Worm (Caenorhabditis elegans): ENCODE results near the gene bath-15.

Gene bath-15

DNA sequence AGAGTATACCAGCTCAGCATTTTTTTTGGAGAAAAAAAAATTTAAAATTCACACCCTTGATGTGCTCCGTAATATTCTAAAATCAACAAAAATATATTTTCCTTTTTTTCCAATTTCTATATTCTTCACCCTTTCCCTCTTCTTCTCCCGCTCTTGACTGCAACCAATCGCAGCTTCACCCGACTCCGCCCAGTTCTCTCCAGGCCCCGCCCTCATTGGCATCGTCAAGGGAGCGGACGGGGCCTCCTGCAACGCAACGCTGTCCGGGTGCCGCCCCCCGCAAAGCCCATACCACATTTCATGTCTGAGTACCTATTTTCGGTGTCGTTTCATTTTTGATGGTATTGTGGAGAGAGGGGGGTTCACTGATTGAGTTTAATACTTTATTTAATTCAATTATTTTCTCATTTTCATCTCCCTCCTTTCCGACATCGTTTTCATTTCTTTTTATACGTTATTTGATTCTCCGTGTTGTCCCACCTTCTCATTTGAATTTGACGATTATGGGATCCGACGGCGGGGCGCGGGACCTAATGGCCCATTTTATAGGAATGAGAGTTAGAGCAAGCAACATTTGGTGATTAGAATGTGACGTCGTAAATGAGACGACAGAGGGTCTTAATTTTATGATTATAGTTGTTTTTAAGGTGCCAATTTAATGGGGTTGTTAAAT lies 36.5 kb upstream of the bath-15 start:
- TF ChIP-seq ceh-14 (tag; optimal IDR thresholded peaks at IDR 0.05) (peak; percentile 34), nfya-1 (tag; optimal IDR thresholded peaks at IDR 0.05) (peak; percentile 98), K09A11.1 (tag; optimal IDR thresholded peaks at IDR 0.05; ENCODE audit: insufficient read depth) (no peak), ref-2 (tag; optimal IDR thresholded peaks at IDR 0.05) (peak; percentile 49), unc-42 (tag; optimal IDR thresholded peaks at IDR 0.05) (peak; percentile 23)

DNA sequence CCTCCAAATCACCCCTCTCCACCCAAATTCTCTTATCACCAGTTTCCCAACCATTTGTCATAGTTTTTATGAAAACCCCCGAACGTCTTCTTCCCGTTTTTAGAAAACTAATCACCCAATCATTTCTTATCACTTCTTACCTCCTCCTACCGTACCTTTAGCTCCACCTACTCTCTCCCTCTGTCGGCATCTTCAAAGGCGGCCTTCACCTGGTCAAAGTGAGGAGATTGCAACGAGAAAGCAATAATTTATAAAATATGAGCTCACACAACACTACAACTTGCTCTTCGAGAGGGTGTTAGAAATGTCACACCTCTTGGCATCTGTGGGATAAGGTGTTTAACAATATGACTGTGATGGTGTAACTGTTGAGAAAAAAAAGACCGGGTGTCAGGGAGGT lies 33.2 kb upstream of the bath-15 start:
- no peak for TF ChIP-seq che-1 (tag; optimal IDR thresholded peaks at IDR 0.05)
- no peak for TF ChIP-seq pha-4 (tag; optimal IDR thresholded peaks at IDR 0.05)
- TF ChIP-seq ceh-2 (tag; optimal IDR thresholded peaks at IDR 0.05), result no peak
- TF ChIP-seq fkh-6 (tag; optimal IDR thresholded peaks at IDR 0.05), result no peak
- no peak for TF ChIP-seq ets-4 (tag; optimal IDR thresholded peaks at IDR 0.05)
- no peak for TF ChIP-seq C38D4.7 (GFP tag; optimal IDR thresholded peaks at IDR 0.05)
- no peak for TF ChIP-seq tbx-7 (tag; optimal IDR thresholded peaks at IDR 0.05)
- no peak for TF ChIP-seq fax-1 (tag; optimal IDR thresholded peaks at IDR 0.05)
- no peak for TF ChIP-seq ceh-31 (tag; optimal IDR thresholded peaks at IDR 0.05)
- no peak for TF ChIP-seq lim-6 (tag; optimal IDR thresholded peaks at IDR 0.05)
- no peak for TF ChIP-seq ceh-6 (GFP tag; optimal IDR thresholded peaks at IDR 0.05)
- TF ChIP-seq sdc-2 (tag; optimal IDR thresholded peaks at IDR 0.05), result no peak
- no peak for TF ChIP-seq hlh-15 (tag; optimal IDR thresholded peaks at IDR 0.05)
- no peak for TF ChIP-seq ceh-24 (tag; optimal IDR thresholded peaks at IDR 0.05)
- no peak for TF ChIP-seq lin-11 (tag; optimal IDR thresholded peaks at IDR 0.05)
- TF ChIP-seq madf-2 (tag; optimal IDR thresholded peaks at IDR 0.05), result no peak
- TF ChIP-seq hlh-8 (tag; optimal IDR thresholded peaks at IDR 0.05), result no peak
- TF ChIP-seq unc-42 (tag; optimal IDR thresholded peaks at IDR 0.05), result no peak
- TF ChIP-seq zip-5 (tag; optimal IDR thresholded peaks at IDR 0.05), result no peak
- TF ChIP-seq ceh-19 (GFP tag; optimal IDR thresholded peaks at IDR 0.05), result no peak

DNA sequence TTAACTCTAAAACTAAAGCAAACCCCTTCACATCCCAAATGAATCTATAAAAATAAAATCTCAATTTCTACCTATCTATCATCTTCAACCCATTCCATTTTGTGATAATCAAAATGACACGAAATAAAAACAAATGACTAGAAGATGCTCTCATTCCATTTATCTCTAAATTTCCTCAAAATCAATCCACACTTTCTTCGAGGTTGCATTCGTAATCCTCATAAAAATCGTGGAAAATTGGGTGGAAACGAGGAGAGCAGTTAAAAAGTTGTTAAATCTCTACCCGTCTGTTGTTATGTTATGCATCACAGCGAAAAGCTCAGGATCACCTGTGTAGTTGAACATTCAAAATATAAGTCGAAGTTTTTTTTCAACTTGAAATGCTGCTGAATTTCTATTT lies 31.1 kb upstream of the bath-15 start:
- TF ChIP-seq T23F11.4 (GFP tag; optimal IDR thresholded peaks at IDR 0.05) (no peak), K02D7.2 (tag; optimal IDR thresholded peaks at IDR 0.05) (no peak), hlh-13 (GFP tag; optimal IDR thresholded peaks at IDR 0.05) (no peak), sox-2 (GFP tag; IDR thresholded peaks at IDR 0.05) (no peak), ceh-34 (tag; optimal IDR thresholded peaks at IDR 0.05) (no peak), fkh-6 (tag; optimal IDR thresholded peaks at IDR 0.05) (no peak), ref-2 (tag; optimal IDR thresholded peaks at IDR 0.05) (no peak), pqm-1 (tag; optimal IDR thresholded peaks at IDR 0.05) (no peak), dmd-4 (tag; optimal IDR thresholded peaks at IDR 0.05; ENCODE audit: borderline replicate concordance) (no peak), ceh-30 (tag; optimal IDR thresholded peaks at IDR 0.05) (no peak)

DNA sequence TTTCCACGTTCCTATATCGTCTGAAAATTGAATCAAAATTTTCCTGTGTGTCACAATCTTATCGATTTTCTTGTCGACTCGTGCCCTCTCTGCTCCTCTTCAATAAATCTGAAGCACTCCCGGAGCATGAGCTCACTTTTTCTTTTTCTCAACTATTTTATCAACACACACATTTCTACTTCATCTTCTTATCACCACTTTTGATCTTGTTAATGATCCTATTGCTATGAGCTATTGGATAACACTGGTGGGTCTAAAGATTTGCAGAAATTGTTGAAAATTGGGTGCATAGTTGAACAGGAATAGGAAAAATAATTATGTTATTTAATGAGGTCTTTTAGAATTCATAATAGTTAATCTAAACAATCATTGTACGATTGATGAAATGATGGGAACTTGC lies 29.4 kb upstream of the bath-15 start:
- TF ChIP-seq ets-4 (tag; optimal IDR thresholded peaks at IDR 0.05) (no peak), unc-86 (tag; optimal IDR thresholded peaks at IDR 0.05) (no peak), unc-42 (tag; optimal IDR thresholded peaks at IDR 0.05) (no peak), elt-2 (tag; optimal IDR thresholded peaks at IDR 0.05) (no peak), ceh-9 (tag; optimal IDR thresholded peaks at IDR 0.05) (no peak), ceh-14 (tag; optimal IDR thresholded peaks at IDR 0.05) (no peak), odd-2 (tag; optimal IDR thresholded peaks at IDR 0.05) (no peak), madf-2 (tag; optimal IDR thresholded peaks at IDR 0.05) (no peak), hlh-30 (tag; optimal IDR thresholded peaks at IDR 0.05; ENCODE audit: insufficient read depth) (no peak), lim-6 (tag; optimal IDR thresholded peaks at IDR 0.05) (no peak)
